Fruit fly (Drosophila melanogaster): Measurements from ENCODE around the gene wls.

DNA sequence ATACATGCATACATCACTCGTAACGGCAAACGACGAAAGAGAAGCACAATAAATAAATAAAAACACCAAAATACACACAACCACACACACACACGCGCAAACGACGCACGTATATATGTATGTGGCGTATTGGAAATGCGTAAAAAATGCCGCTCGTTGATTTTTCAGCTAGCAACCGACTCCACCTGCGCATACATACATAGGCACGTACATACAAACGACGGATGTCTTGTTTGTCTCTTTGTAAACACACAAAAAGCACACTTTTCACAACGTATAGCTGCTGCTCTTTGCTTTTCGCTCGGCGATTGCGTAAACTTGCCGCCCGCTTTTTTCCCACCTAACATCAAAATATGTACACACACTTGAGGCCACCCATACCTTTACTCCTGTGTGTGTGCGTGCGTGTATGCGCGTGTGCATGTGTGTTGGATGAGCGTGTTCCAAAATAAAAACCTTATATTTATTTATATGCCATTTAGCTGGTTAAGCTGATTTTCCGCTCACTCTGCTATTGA lies 49.5 kb downstream of the wls start:
- TF ChIP-seq EcR (GFP tag; optimal IDR thresholded peaks at IDR 0.05) (no peak), CG8159 (tag; optimal IDR thresholded peaks at IDR 0.05) (no peak), rn (GFP tag; IDR thresholded peaks at IDR 0.05) (no peak), CG34367 (tag; optimal IDR thresholded peaks at IDR 0.05) (no peak), D1 (tag; optimal IDR thresholded peaks at IDR 0.05) (no peak), CG32121 (GFP tag; IDR thresholded peaks at IDR 0.05) (no peak), CG15710 (tag; optimal IDR thresholded peaks at IDR 0.05) (no peak)

Data from whole organism, pupa.